Fruit fly (Drosophila melanogaster): ENCODE data around the gene HUWE1.

dm6 chrX:15758692-15759240 lies 46.3 kb downstream of the HUWE1 start:
- TF ChIP-seq Snoo (tag; optimal IDR thresholded peaks at IDR 0.05) (no peak), CG13204 (GFP tag; optimal IDR thresholded peaks at IDR 0.05) (no peak), D1 (tag; optimal IDR thresholded peaks at IDR 0.05) (no peak), CG17806 (tag; optimal IDR thresholded peaks at IDR 0.05) (no peak), Ets98B (GFP tag; IDR thresholded peaks at IDR 0.05) (no peak), CG8301 (tag; optimal IDR thresholded peaks at IDR 0.05) (no peak), EcR (GFP tag; optimal IDR thresholded peaks at IDR 0.05) (no peak), fd96Ca (GFP tag; IDR thresholded peaks at IDR 0.05) (no peak)

Data from whole organism, pupa.